Worm (Caenorhabditis elegans) whole organism, L1 larva: Measurements from ENCODE around the gene C01G10.10.

Experiments
- snpc-4 ChIP-seq: fragments of 150-350 bp; optimal IDR thresholded peaks from 2 replicates; lab custom pipeline; 2014; ENCODE audit warnings: missing biosample characterization, missing genetic modification characterization
- zag-1 ChIP-seq: fragments of 150-350 bp; optimal IDR thresholded peaks from 2 replicates; lab custom pipeline; 2014; ENCODE audit warnings: missing biosample characterization, missing genetic modification characterization

- TF ChIP-seq zag-1 (tag; lab: Kevin White, UChicago) (no peak), snpc-4 (tag; lab: Kevin White, UChicago) (no peak)
Measured at ce11 chrV:15119517-15119916, 37.3 kb upstream of the C01G10.10 start, which contains the start of gene flor-1.
